Fruit fly (Drosophila melanogaster): ENCODE data around the gene CG13894.

CG13894 gene

dm6 chr3L:698748-699367 lies at the start of gene CG13894:
Gene CG13894, minus strand, starts transcription at chr3L:699144.
- no peak for TF ChIP-seq usp (GFP tag; optimal IDR thresholded peaks at IDR 0.05)
- no peak for TF ChIP-seq psq (optimal IDR thresholded peaks at IDR 0.05)
- no peak for TF ChIP-seq Dll (optimal IDR thresholded peaks at IDR 0.05)
- no peak for TF ChIP-seq EcR (GFP tag; optimal IDR thresholded peaks at IDR 0.05)
- TF ChIP-seq CG8478 (optimal IDR thresholded peaks at IDR 0.05), result no peak
- no peak for TF ChIP-seq pan (optimal IDR thresholded peaks at IDR 0.05)

- no peak for TF ChIP-seq CG8478 (optimal IDR thresholded peaks at IDR 0.05)
- no peak for TF ChIP-seq EcR (GFP tag; optimal IDR thresholded peaks at IDR 0.05)
- TF ChIP-seq usp (GFP tag; optimal IDR thresholded peaks at IDR 0.05), result no peak
- no peak for TF ChIP-seq psq (optimal IDR thresholded peaks at IDR 0.05)
- TF ChIP-seq Dll (optimal IDR thresholded peaks at IDR 0.05), result no peak
These were observed 48.9 kb upstream of the CG13894 start for dm6 chr3L:747716-748328.

DNA sequence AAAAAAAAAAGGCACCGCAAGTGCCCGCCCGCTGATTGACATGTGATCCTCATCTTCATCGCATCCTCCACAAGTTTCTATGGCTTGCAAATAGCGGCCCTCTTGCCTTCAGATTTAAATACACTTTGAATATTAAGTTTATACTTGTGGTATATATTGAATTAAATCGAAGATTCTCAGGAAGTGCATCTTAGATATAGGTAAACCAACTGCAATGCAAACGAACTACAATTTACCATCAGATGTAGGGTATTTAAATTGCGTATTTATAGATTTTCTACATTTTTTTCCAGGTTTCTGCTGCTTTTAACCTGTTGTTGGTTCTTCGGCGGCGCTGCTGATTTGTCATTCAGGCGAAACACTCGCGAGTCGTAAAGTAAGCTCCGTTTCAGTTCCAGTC lies 48.1 kb upstream of the CG13894 start:
- TF ChIP-seq usp (GFP tag; optimal IDR thresholded peaks at IDR 0.05), result no peak
- TF ChIP-seq EcR (GFP tag; optimal IDR thresholded peaks at IDR 0.05), result no peak
- no peak for TF ChIP-seq CG8478 (optimal IDR thresholded peaks at IDR 0.05)
- no peak for TF ChIP-seq psq (optimal IDR thresholded peaks at IDR 0.05)
- no peak for TF ChIP-seq pan (optimal IDR thresholded peaks at IDR 0.05)
- TF ChIP-seq Dll (optimal IDR thresholded peaks at IDR 0.05), result no peak

dm6 chr3L:746345-746932 lies 47.5 kb upstream of the CG13894 start:
- TF ChIP-seq psq (optimal IDR thresholded peaks at IDR 0.05) (no peak), Dll (optimal IDR thresholded peaks at IDR 0.05) (no peak), CG8478 (optimal IDR thresholded peaks at IDR 0.05) (no peak), pan (optimal IDR thresholded peaks at IDR 0.05) (no peak), usp (GFP tag; optimal IDR thresholded peaks at IDR 0.05) (no peak), EcR (GFP tag; optimal IDR thresholded peaks at IDR 0.05) (no peak)

dm6 chr3L:745222-745942 lies 46.4 kb upstream of the CG13894 start:
- TF ChIP-seq CG8478 (optimal IDR thresholded peaks at IDR 0.05), result no peak
- no peak for TF ChIP-seq Dll (optimal IDR thresholded peaks at IDR 0.05)
- TF ChIP-seq pan (optimal IDR thresholded peaks at IDR 0.05), result no peak
- TF ChIP-seq EcR (GFP tag; optimal IDR thresholded peaks at IDR 0.05), result no peak
- TF ChIP-seq psq (optimal IDR thresholded peaks at IDR 0.05), result no peak
- TF ChIP-seq usp (GFP tag; optimal IDR thresholded peaks at IDR 0.05), result no peak

- TF ChIP-seq psq (optimal IDR thresholded peaks at IDR 0.05) (no peak), CG8478 (optimal IDR thresholded peaks at IDR 0.05) (no peak), EcR (GFP tag; optimal IDR thresholded peaks at IDR 0.05) (no peak), usp (GFP tag; optimal IDR thresholded peaks at IDR 0.05) (no peak), Dll (optimal IDR thresholded peaks at IDR 0.05) (no peak), pan (optimal IDR thresholded peaks at IDR 0.05) (no peak)
These were observed 45.4 kb upstream of the CG13894 start for dm6 chr3L:744290-744804.

DNA sequence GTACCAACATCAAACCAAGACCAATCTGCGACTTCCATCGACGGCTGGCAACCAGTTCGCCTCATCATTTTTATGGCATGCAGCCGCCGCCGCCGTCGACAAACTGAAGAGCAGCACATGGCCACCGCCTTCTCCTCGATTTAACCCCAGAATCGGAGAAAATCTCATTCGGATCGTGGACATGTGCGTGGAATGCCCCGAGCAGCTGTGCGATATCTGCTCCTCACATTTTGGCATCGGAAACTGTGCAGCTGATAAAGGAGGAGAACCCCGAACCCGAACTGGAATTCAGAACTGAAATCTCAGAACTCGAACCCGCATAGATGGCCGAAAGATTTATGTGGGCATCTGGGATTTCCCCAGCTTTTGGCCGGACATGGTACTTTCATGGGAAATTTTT lies 44.2 kb upstream of the CG13894 start:
- TF ChIP-seq Dll (optimal IDR thresholded peaks at IDR 0.05) (no peak), EcR (GFP tag; optimal IDR thresholded peaks at IDR 0.05) (no peak), usp (GFP tag; optimal IDR thresholded peaks at IDR 0.05) (no peak), psq (optimal IDR thresholded peaks at IDR 0.05) (no peak), pan (optimal IDR thresholded peaks at IDR 0.05) (no peak), CG8478 (optimal IDR thresholded peaks at IDR 0.05) (no peak)

DNA sequence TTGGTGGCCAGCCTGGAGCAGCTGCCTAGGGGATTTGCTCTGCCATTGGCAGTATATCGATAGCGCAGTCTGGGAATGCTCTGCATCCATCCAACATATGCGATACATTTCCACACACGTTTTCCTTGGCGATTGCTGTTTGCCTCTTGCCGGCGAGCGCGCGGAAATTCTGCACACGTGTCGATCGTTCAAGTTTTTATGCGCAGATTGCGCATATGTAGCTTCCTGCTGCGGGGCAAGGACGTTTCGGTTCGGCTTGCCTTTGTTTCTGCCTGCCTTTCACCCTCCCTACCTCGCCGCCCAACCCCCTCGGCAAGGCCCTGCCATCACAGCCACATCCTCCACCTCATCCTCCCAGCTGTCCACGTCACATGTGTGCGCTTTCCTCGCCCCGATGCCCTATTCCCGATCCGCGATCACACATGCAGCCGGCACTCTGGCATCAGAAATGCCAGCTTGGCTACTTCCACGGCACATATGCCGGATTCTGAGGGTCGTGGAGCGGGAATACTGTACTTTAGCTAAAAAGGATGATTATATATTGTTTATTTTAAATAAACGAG lies 43.5 kb upstream of the CG13894 start:
- TF ChIP-seq CG8478 (optimal IDR thresholded peaks at IDR 0.05) (no peak), psq (optimal IDR thresholded peaks at IDR 0.05) (no peak), EcR (GFP tag; optimal IDR thresholded peaks at IDR 0.05) (no peak), usp (GFP tag; optimal IDR thresholded peaks at IDR 0.05) (no peak)

DNA sequence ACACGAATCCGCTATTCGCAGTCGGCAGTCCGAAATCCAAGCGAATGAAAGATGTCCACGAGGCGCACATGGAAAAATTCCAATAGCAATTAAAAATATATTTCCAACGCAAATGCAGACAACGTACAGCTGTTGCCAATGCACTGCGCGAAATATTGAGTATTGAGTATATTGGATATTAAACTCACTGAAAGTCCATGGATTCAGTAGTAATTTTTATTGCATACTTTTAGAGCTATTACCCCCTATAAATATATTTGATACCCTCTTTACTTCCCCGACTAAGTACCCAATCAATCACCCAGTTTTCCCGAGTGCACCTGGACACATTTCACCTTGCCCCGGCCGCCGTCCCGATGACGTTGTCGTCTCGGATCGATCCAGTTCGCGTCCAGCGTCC lies 42.7 kb upstream of the CG13894 start:
- TF ChIP-seq EcR (GFP tag; optimal IDR thresholded peaks at IDR 0.05) (no peak), CG8478 (optimal IDR thresholded peaks at IDR 0.05) (no peak), usp (GFP tag; optimal IDR thresholded peaks at IDR 0.05) (no peak), Dll (optimal IDR thresholded peaks at IDR 0.05) (no peak)

dm6 chr3L:739357-740130 lies 40.6 kb upstream of the CG13894 start:
- no peak for TF ChIP-seq CG8478 (optimal IDR thresholded peaks at IDR 0.05)
- peak; percentile 86 for TF ChIP-seq pan (optimal IDR thresholded peaks at IDR 0.05)
